Fruit fly (Drosophila melanogaster): ENCODE results near the gene dsh.
A peak's percentile ranks its signal among the peaks of the same experiment; 100 is the strongest.

dsh gene

dm6 chrX:11369374-11369773 lies 13.7 kb downstream of the dsh start, which contains the start of gene dlg1 (continued):
- no peak for TF ChIP-seq CG15269 (tag; optimal IDR thresholded peaks at IDR 0.05)
- peak; percentile 31 for TF ChIP-seq CG2116 (GFP tag; optimal IDR thresholded peaks at IDR 0.05)
- no peak for TF ChIP-seq caup (GFP tag; optimal IDR thresholded peaks at IDR 0.05; ENCODE audit: severe bottlenecking)
- no peak for TF ChIP-seq hkb (optimal IDR thresholded peaks at IDR 0.05)
- TF ChIP-seq hkb (GFP tag; IDR thresholded peaks at IDR 0.05): no peak
- no peak for TF ChIP-seq ranshi (GFP tag; IDR thresholded peaks at IDR 0.05)
- no peak for TF ChIP-seq disco-r (GFP tag; optimal IDR thresholded peaks at IDR 0.05)
- peak; percentile 34; the same call in 1 of the 2 replicates for TF ChIP-seq ato (GFP tag; IDR thresholded peaks at IDR 0.05; ENCODE audit: partially characterized antibody)
- no peak for TF ChIP-seq btn (GFP tag; optimal IDR thresholded peaks at IDR 0.05)
- no peak for TF ChIP-seq CG2202 (tag; optimal IDR thresholded peaks at IDR 0.05)
- no peak for TF ChIP-seq CG1792 (GFP tag; optimal IDR thresholded peaks at IDR 0.05)
- peak; percentile 83 for TF ChIP-seq E2f2 (GFP tag; IDR thresholded peaks at IDR 0.05)
- TF ChIP-seq dysf (GFP tag; IDR thresholded peaks at IDR 0.05): no peak
- no peak for TF ChIP-seq CG6689 (GFP tag; IDR thresholded peaks at IDR 0.05)
- peak; percentile 73 for TF ChIP-seq Dp (GFP tag; optimal IDR thresholded peaks at IDR 0.05)
- TF ChIP-seq CG12104 (GFP tag; optimal IDR thresholded peaks at IDR 0.05): no peak
- TF ChIP-seq Adf1 (GFP tag; IDR thresholded peaks at IDR 0.05): no peak
- TF ChIP-seq prd (optimal IDR thresholded peaks at IDR 0.05): no peak
- TF ChIP-seq prd (GFP tag; IDR thresholded peaks at IDR 0.05): no peak
- TF ChIP-seq bcd (GFP tag; optimal IDR thresholded peaks at IDR 0.05): no peak
- no peak for TF ChIP-seq CG4707 (GFP tag; optimal IDR thresholded peaks at IDR 0.05)
- peak; percentile 49; the same call in 1 of the 3 replicates for TF ChIP-seq CG6791 (GFP tag; IDR thresholded peaks at IDR 0.05; ENCODE audit: partially characterized antibody)
- no peak for TF ChIP-seq CG16815 (GFP tag; optimal IDR thresholded peaks at IDR 0.05)
- no peak for TF ChIP-seq chn (GFP tag; optimal IDR thresholded peaks at IDR 0.05)
- no peak for TF ChIP-seq h (optimal IDR thresholded peaks at IDR 0.05)
- no peak for TF ChIP-seq ac (GFP tag; optimal IDR thresholded peaks at IDR 0.05)
- TF ChIP-seq CG14667 (GFP tag; IDR thresholded peaks at IDR 0.05): no peak
- peak; percentile 93 for TF ChIP-seq CG11560 (tag; IDR thresholded peaks at IDR 0.05)
- TF ChIP-seq kni (GFP tag; optimal IDR thresholded peaks at IDR 0.05): no peak
- TF ChIP-seq bsh (GFP tag; optimal IDR thresholded peaks at IDR 0.05): no peak
- no peak for TF ChIP-seq PHDP (tag; optimal IDR thresholded peaks at IDR 0.05)
- no peak for TF ChIP-seq dimm (GFP tag; IDR thresholded peaks at IDR 0.05)
- TF ChIP-seq az2 (GFP tag; optimal IDR thresholded peaks at IDR 0.05): no peak
- no peak for TF ChIP-seq Ptx1 (GFP tag; IDR thresholded peaks at IDR 0.05)
- TF ChIP-seq CG10321 (GFP tag; IDR thresholded peaks at IDR 0.05): no peak
- TF ChIP-seq seq (GFP tag; IDR thresholded peaks at IDR 0.05): no peak
- TF ChIP-seq trh (GFP tag; optimal IDR thresholded peaks at IDR 0.05): no peak
- TF ChIP-seq CG34422 (GFP tag; IDR thresholded peaks at IDR 0.05): no peak
- TF ChIP-seq CG6272 (GFP tag; IDR thresholded peaks at IDR 0.05): no peak
- TF ChIP-seq Bteb2 (GFP tag; optimal IDR thresholded peaks at IDR 0.05): no peak
- TF ChIP-seq Ssrp (tag; optimal IDR thresholded peaks at IDR 0.05): no peak
- TF ChIP-seq CG32532 (GFP tag; IDR thresholded peaks at IDR 0.05): no peak
- TF ChIP-seq CG7372 (GFP tag; IDR thresholded peaks at IDR 0.05): no peak
- TF ChIP-seq pzg (GFP tag; optimal IDR thresholded peaks at IDR 0.05): peak; percentile 55
- no peak for TF ChIP-seq zfh1 (GFP tag; IDR thresholded peaks at IDR 0.05)
- TF ChIP-seq amos (GFP tag; IDR thresholded peaks at IDR 0.05; ENCODE audit: partially characterized antibody): peak; percentile 50; the same call in 1 of the 2 replicates
- no peak for TF ChIP-seq her (GFP tag; optimal IDR thresholded peaks at IDR 0.05)
- peak; percentile 72 for TF ChIP-seq knrl (GFP tag; IDR thresholded peaks at IDR 0.05; ENCODE audit: partially characterized antibody)
- no peak for TF ChIP-seq CG17612 (GFP tag; IDR thresholded peaks at IDR 0.05)
- no peak for TF ChIP-seq CG2875 (GFP tag; optimal IDR thresholded peaks at IDR 0.05)
- TF ChIP-seq CG5180 (GFP tag; optimal IDR thresholded peaks at IDR 0.05): no peak
- peak; percentile 8 for TF ChIP-seq CG10267 (tag; optimal IDR thresholded peaks at IDR 0.05)
- no peak for TF ChIP-seq CG9437 (GFP tag; optimal IDR thresholded peaks at IDR 0.05)

Data from whole organism, embryonic.